Worm (Caenorhabditis elegans): Measurements from ENCODE around the gene F16B4.4.
A peak's percentile ranks its signal among the peaks of the same experiment; 100 is the strongest.

DNA sequence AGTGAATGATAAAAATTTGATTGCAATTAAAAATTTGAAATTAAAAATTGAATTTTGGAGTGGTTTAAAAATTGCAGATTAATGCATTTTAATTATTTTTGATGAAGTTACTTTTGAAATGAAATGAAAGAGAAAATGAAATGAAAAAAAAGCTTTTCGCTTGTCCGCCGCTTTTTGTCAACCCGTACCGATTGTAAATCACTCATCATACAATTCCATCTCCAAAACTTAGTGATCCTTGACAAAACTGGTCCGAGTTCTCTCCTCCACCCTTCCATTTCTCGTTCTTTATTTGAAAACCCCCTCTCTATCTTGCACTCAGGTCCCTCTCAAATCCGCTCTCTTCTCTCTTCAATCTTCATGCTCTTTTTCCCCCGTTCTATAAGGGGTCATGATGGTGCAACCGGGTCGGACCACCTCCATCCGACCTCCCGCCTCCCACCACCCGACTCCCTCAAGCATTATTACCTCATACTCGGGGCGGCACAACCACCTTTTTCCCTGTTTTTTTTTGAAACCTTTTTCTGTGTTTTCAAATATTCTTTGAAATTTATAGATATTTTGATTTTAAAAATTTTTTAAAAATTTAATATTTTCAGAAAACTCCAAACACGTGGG, 16.6 kb upstream of the F16B4.4 start:
- TF ChIP-seq unc-62 (GFP tag; optimal IDR thresholded peaks at IDR 0.05), result no peak
- TF ChIP-seq blmp-1 (tag; optimal IDR thresholded peaks at IDR 0.05), result no peak
- TF ChIP-seq flh-1 (GFP tag; optimal IDR thresholded peaks at IDR 0.05), result no peak
- no peak for TF ChIP-seq snpc-4 (tag; optimal IDR thresholded peaks at IDR 0.05)
- peak; percentile 72 for TF ChIP-seq nhr-2 (tag; optimal IDR thresholded peaks at IDR 0.05)
- TF ChIP-seq ces-1 (GFP tag; optimal IDR thresholded peaks at IDR 0.05), result no peak
- no peak for TF ChIP-seq pha-4 (tag; optimal IDR thresholded peaks at IDR 0.05)
- no peak for TF ChIP-seq unc-39 (tag; optimal IDR thresholded peaks at IDR 0.05)
- no peak for TF ChIP-seq nhr-28 (tag; optimal IDR thresholded peaks at IDR 0.05)
- no peak for TF ChIP-seq drap-1 (GFP tag; optimal IDR thresholded peaks at IDR 0.05)
- TF ChIP-seq lin-13 (tag; optimal IDR thresholded peaks at IDR 0.05), result no peak
- TF ChIP-seq nhr-12 (tag; optimal IDR thresholded peaks at IDR 0.05), result no peak
- TF ChIP-seq elt-1 (tag; optimal IDR thresholded peaks at IDR 0.05; ENCODE audit: borderline replicate concordance, insufficient read depth), result no peak
- no peak for TF ChIP-seq zip-8 (tag; optimal IDR thresholded peaks at IDR 0.05)

Measured in whole organism, mixed stage, embryonic.